Worm (Caenorhabditis elegans) whole organism, L3 larva: ENCODE results near the gene unc-82.

ENCODE experiments used
- ZK546.5 ChIP-seq: sonication (generic microtip); optimal IDR thresholded peaks from 2 replicates; lab custom pipeline; 2017; ENCODE audit warnings: missing biosample characterization, missing genetic modification characterization
- aly-2 ChIP-seq: fragments of 150-350 bp; optimal IDR thresholded peaks from 2 replicates; lab custom pipeline; 2014; ENCODE audit warnings: missing biosample characterization, missing genetic modification characterization
- ama-1 ChIP-seq: fragments of 150-350 bp; optimal IDR thresholded peaks from 2 replicates; lab custom pipeline; 2018
- ceh-16 ChIP-seq: sonication (generic microtip); optimal IDR thresholded peaks from 2 replicates; lab custom pipeline; 2017; ENCODE audit warnings: missing biosample characterization, missing genetic modification characterization
- ceh-82 ChIP-seq: fragments of 150-350 bp; optimal IDR thresholded peaks from 2 replicates; lab custom pipeline; 2014; ENCODE audit warnings: missing biosample characterization, missing genetic modification characterization
- ceh-9 ChIP-seq: sonication (generic microtip); optimal IDR thresholded peaks from 2 replicates; lab custom pipeline; 2018; ENCODE audit warnings: missing biosample characterization, missing genetic modification characterization
- daf-12 ChIP-seq: fragments of 150-350 bp; optimal IDR thresholded peaks from 2 replicates; lab custom pipeline; 2014; ENCODE audit warnings: missing biosample characterization, missing genetic modification reagents, missing genetic modification characterization
- egl-5 ChIP-seq: fragments of 150-350 bp; optimal IDR thresholded peaks from 2 replicates; lab custom pipeline; 2017; ENCODE audit warnings: missing biosample characterization, missing genetic modification reagents, missing genetic modification characterization, inconsistent platforms
- elt-1 ChIP-seq: fragments of 150-350 bp; optimal IDR thresholded peaks from 2 replicates; lab custom pipeline; 2014; ENCODE audit warnings: missing biosample characterization, missing genetic modification characterization
- elt-2 ChIP-seq: sonication (generic microtip); optimal IDR thresholded peaks from 2 replicates; lab custom pipeline; 2016; ENCODE audit warnings: missing genetic modification reagents, mild to moderate bottlenecking, missing genetic modification characterization, missing compliant biosample characterization
- elt-3 ChIP-seq, 3 experiments: fragments of 150-350 bp in 1 of 3; sonication (generic microtip) in 2 of 3; optimal IDR thresholded peaks; 2 replicates in 2 of 3; 4 replicates in 1 of 3; lab custom pipeline; 2014 to 2017; ENCODE audit warnings: missing biosample characterization in 3 of 3, missing genetic modification characterization in 3 of 3
- eor-1 ChIP-seq, 2 experiments: fragments of 150-350 bp; optimal IDR thresholded peaks; 2 replicates each; lab custom pipeline; 2014 to 2018; ENCODE audit warnings: missing biosample characterization in 2 of 2, missing genetic modification characterization in 2 of 2
- fkh-10 ChIP-seq: sonication (generic microtip); optimal IDR thresholded peaks from 2 replicates; lab custom pipeline; 2017; ENCODE audit warnings: missing biosample characterization, missing genetic modification reagents, missing genetic modification characterization
- fkh-2 ChIP-seq: fragments of 150-350 bp; optimal IDR thresholded peaks from 2 replicates; lab custom pipeline; 2014; ENCODE audit warnings: missing biosample characterization, missing genetic modification reagents, missing genetic modification characterization
- fos-1 ChIP-seq: fragments of 150-350 bp; optimal IDR thresholded peaks from 2 replicates; lab custom pipeline; 2014; ENCODE audit warnings: missing biosample characterization, missing genetic modification characterization
- jun-1 ChIP-seq: fragments of 150-350 bp; optimal IDR thresholded peaks from 2 replicates; lab custom pipeline; 2014; ENCODE audit warnings: missing biosample characterization, missing genetic modification reagents, missing genetic modification characterization
- lin-15B ChIP-seq: fragments of 150-350 bp; optimal IDR thresholded peaks from 2 replicates; lab custom pipeline; 2014; ENCODE audit warnings: missing biosample characterization, missing genetic modification characterization
- lin-39 ChIP-seq: fragments of 150-350 bp; optimal IDR thresholded peaks from 2 replicates; lab custom pipeline; 2018; ENCODE audit warnings: missing biosample characterization, missing genetic modification reagents, missing genetic modification characterization
- mdl-1 ChIP-seq: fragments of 150-350 bp; optimal IDR thresholded peaks from 2 replicates; lab custom pipeline; 2014; ENCODE audit warnings: missing biosample characterization, missing genetic modification characterization
- mml-1 ChIP-seq: fragments of 150-350 bp; sonication (generic microtip); optimal IDR thresholded peaks from 3 replicates; lab custom pipeline; 2014; ENCODE audit warnings: missing biosample characterization, missing genetic modification characterization
- nfya-1 ChIP-seq: sonication (generic microtip); optimal IDR thresholded peaks from 2 replicates; lab custom pipeline; 2017; ENCODE audit warnings: missing genetic modification characterization, mild to moderate bottlenecking, missing compliant biosample characterization, antibody characterized with exemption, moderate library complexity; ENCODE audit not compliant: insufficient read depth
- nhr-11 ChIP-seq: fragments of 150-350 bp; optimal IDR thresholded peaks from 2 replicates; lab custom pipeline; 2014; ENCODE audit warnings: missing biosample characterization, missing genetic modification characterization
- nhr-12 ChIP-seq: fragments of 150-350 bp; optimal IDR thresholded peaks from 2 replicates; lab custom pipeline; 2014; ENCODE audit warnings: missing biosample characterization, missing genetic modification characterization
- nhr-23 ChIP-seq: fragments of 150-350 bp; optimal IDR thresholded peaks from 2 replicates; lab custom pipeline; 2014; ENCODE audit warnings: missing biosample characterization, missing genetic modification reagents, missing genetic modification characterization
- nhr-237 ChIP-seq: fragments of 150-350 bp; optimal IDR thresholded peaks from 2 replicates; lab custom pipeline; 2014; ENCODE audit warnings: missing biosample characterization, missing genetic modification characterization
- nhr-67 ChIP-seq: fragments of 150-350 bp; optimal IDR thresholded peaks from 2 replicates; lab custom pipeline; 2014; ENCODE audit warnings: missing biosample characterization, missing genetic modification characterization
- nhr-76 ChIP-seq: fragments of 150-350 bp; sonication (generic microtip); optimal IDR thresholded peaks from 5 replicates; lab custom pipeline; 2014; ENCODE audit warnings: missing biosample characterization, missing genetic modification characterization
- nhr-77 ChIP-seq: fragments of 150-350 bp; optimal IDR thresholded peaks from 2 replicates; lab custom pipeline; 2014; ENCODE audit warnings: missing biosample characterization, missing genetic modification characterization
- pha-4 ChIP-seq: fragments of 150-350 bp; optimal IDR thresholded peaks from 2 replicates; lab custom pipeline; 2014; ENCODE audit warnings: missing biosample characterization, missing genetic modification reagents, missing genetic modification characterization
- pqm-1 ChIP-seq: fragments of 150-350 bp; optimal IDR thresholded peaks from 2 replicates; lab custom pipeline; 2017; ENCODE audit warnings: missing biosample characterization, missing genetic modification characterization, inconsistent platforms
- skn-1 ChIP-seq: fragments of 150-350 bp; optimal IDR thresholded peaks from 2 replicates; lab custom pipeline; 2014; ENCODE audit warnings: missing biosample characterization, missing genetic modification characterization
- snpc-4 ChIP-seq: fragments of 150-350 bp; optimal IDR thresholded peaks from 2 replicates; lab custom pipeline; 2014; ENCODE audit warnings: missing biosample characterization, missing genetic modification characterization
- tbx-2 ChIP-seq: sonication (generic microtip); optimal IDR thresholded peaks from 2 replicates; lab custom pipeline; 2016; ENCODE audit warnings: mild to moderate bottlenecking, missing genetic modification characterization, missing compliant biosample characterization
- unc-39 ChIP-seq: sonication (generic microtip); optimal IDR thresholded peaks from 4 replicates; lab custom pipeline; 2017; ENCODE audit warnings: missing biosample characterization, missing genetic modification characterization
- unc-62 ChIP-seq: fragments of 150-350 bp; sonication (generic microtip); optimal IDR thresholded peaks from 4 replicates; lab custom pipeline; 2014; ENCODE audit warnings: missing biosample characterization, missing genetic modification reagents, missing genetic modification characterization
- ztf-11 ChIP-seq: fragments of 150-350 bp; optimal IDR thresholded peaks from 2 replicates; lab custom pipeline; 2014; ENCODE audit warnings: missing biosample characterization, missing genetic modification characterization

The unc-82 gene

ce11 chrIV:7418818-7419217 lies 5.5 kb upstream of the unc-82 start, which contains the start of gene B0496.6:
B0496.6 (plus strand) TSS chrIV:7419118.
- TF ChIP-seq mml-1 (no peak), snpc-4 (tag; lab: Kevin White, UChicago) (no peak), ztf-11 (tag; lab: Kevin White, UChicago) (no peak), nhr-76 (tag; lab: Kevin White, UChicago) (no peak), aly-2 (tag; lab: Kevin White, UChicago) (no peak), nhr-11 (tag; lab: Kevin White, UChicago) (no peak), nhr-237 (tag; lab: Kevin White, UChicago) (no peak), unc-39 (tag; lab: Kevin White, UChicago) (no peak), nhr-77 (tag; lab: Kevin White, UChicago) (no peak)

ce11 chrIV:7420913-7421312 lies 3.4 kb upstream of the unc-82 start, which contains the start of gene srtx-1:
srtx-1 (plus strand) TSS chrIV:7421213.
- TF ChIP-seq fos-1 (tag; lab: Kevin White, UChicago) (no peak), nhr-77 (tag; lab: Kevin White, UChicago) (no peak), nhr-76 (tag; lab: Kevin White, UChicago) (no peak), egl-5 (tag; lab: Kevin White, UChicago) (no peak), ZK546.5 (tag; lab: Kevin White, UChicago) (no peak), ceh-16 (tag; lab: Kevin White, UChicago) (no peak), lin-15B (tag; lab: Kevin White, UChicago) (no peak), eor-1 (tag; optimal IDR thresholded peaks at IDR 0.05; lab: Kevin White, UChicago) (no peak), nhr-23 (tag; lab: Kevin White, UChicago) (no peak), nhr-67 (no peak), ama-1 (lab: Kevin White, UChicago) (no peak)

ce11 chrIV:7426055-7426454 lies 1.8 kb downstream of the unc-82 start:
- TF ChIP-seq ceh-16 (tag; lab: Kevin White, UChicago) = no peak
- peak; percentile 7 for TF ChIP-seq nfya-1 (tag; lab: Kevin White, UChicago)

- TF ChIP-seq ceh-16 (tag; lab: Kevin White, UChicago) = no peak
- no peak for TF ChIP-seq pha-4 (tag; lab: Kevin White, UChicago)
- no peak for TF ChIP-seq tbx-2 (tag; lab: Kevin White, UChicago)
- no peak for TF ChIP-seq nhr-12
- TF ChIP-seq aly-2 (tag; lab: Kevin White, UChicago) = no peak
- no peak for TF ChIP-seq elt-2 (tag; lab: Kevin White, UChicago)
- TF ChIP-seq ZK546.5 (tag; lab: Kevin White, UChicago) = no peak
- no peak for TF ChIP-seq lin-15B (tag; lab: Kevin White, UChicago)
- TF ChIP-seq lin-39 = no peak
- TF ChIP-seq ztf-11 (tag; lab: Kevin White, UChicago) = no peak
- TF ChIP-seq pqm-1 (tag; lab: Kevin White, UChicago) = no peak
- TF ChIP-seq unc-39 (tag; lab: Kevin White, UChicago) = no peak
- TF ChIP-seq fkh-10 (GFP tag; lab: Kevin White, UChicago) = no peak
- TF ChIP-seq unc-62 (GFP tag; lab: Kevin White, UChicago) = no peak
- TF ChIP-seq jun-1 (tag; lab: Kevin White, UChicago) = no peak
- no peak for TF ChIP-seq ceh-82 (tag; lab: Kevin White, UChicago)
- no peak for TF ChIP-seq nhr-77 (tag; lab: Kevin White, UChicago)
- TF ChIP-seq skn-1 = no peak
Observed at ce11 chrIV:7428347-7428746, 4.0 kb downstream of the unc-82 start.

ce11 chrIV:7428998-7429397 lies 4.7 kb downstream of the unc-82 start:
- TF ChIP-seq unc-62 (GFP tag; lab: Kevin White, UChicago) (no peak), lin-15B (tag; lab: Kevin White, UChicago) (no peak), nhr-76 (tag; lab: Kevin White, UChicago) (no peak), lin-39 (no peak), mdl-1 (tag; lab: Kevin White, UChicago) (no peak), unc-39 (tag; lab: Kevin White, UChicago) (no peak), ceh-16 (tag; lab: Kevin White, UChicago) (no peak), aly-2 (tag; lab: Kevin White, UChicago) (no peak), nfya-1 (tag; lab: Kevin White, UChicago) (no peak), ceh-9 (tag; lab: Kevin White, UChicago) (no peak), daf-12 (no peak), elt-3 (tag; optimal IDR thresholded peaks at IDR 0.05; lab: Kevin White, UChicago) (no peak), elt-1 (no peak), fkh-2 (tag; lab: Kevin White, UChicago) (no peak)
